Fruit fly (Drosophila melanogaster) whole organism, wandering third instar larva: ENCODE results near the gene mRpL19.

Source experiments
- Dif ChIP-seq: fragments of 200-275, 200-300 bp; sonication (Bioruptor generic); optimal IDR thresholded peaks from 2 replicates; lab custom pipeline; 2018; ENCODE audit warnings: missing biosample characterization, missing genetic modification characterization; ENCODE audit not compliant: partially characterized antibody
- Hr78 ChIP-seq: fragments of >200 bp; optimal IDR thresholded peaks from 2 replicates; lab custom pipeline; 2017; ENCODE audit warnings: missing biosample characterization, missing genetic modification characterization
- OdsH ChIP-seq: fragments of 200-800 bp; sonication (Bioruptor generic); optimal IDR thresholded peaks from 2 replicates; lab custom pipeline; 2016; ENCODE audit warnings: missing biosample characterization, mild to moderate bottlenecking, missing genetic modification characterization
- Sp1 ChIP-seq: fragments of 200-800 bp; sonication (Bioruptor generic); optimal IDR thresholded peaks from 3 replicates; lab custom pipeline; 2019; ENCODE audit warnings: missing biosample characterization, mild to moderate bottlenecking, missing genetic modification characterization, moderate library complexity
- dsf ChIP-seq: sonication (Bioruptor generic); optimal IDR thresholded peaks from 2 replicates; lab custom pipeline; 2016; ENCODE audit warnings: missing biosample characterization, missing genetic modification characterization, borderline replicate concordance
- ey ChIP-seq: fragments of 200-800 bp; sonication (Bioruptor generic); optimal IDR thresholded peaks from 2 replicates; lab custom pipeline; 2016; ENCODE audit warnings: missing biosample characterization, missing genetic modification characterization
- fru ChIP-seq: fragments of 200-800 bp; sonication (Bioruptor generic); optimal IDR thresholded peaks from 3 replicates; lab custom pipeline; 2016; ENCODE audit warnings: missing biosample characterization, mild to moderate bottlenecking, missing genetic modification characterization
- pan ChIP-seq: fragments of >200 bp; optimal IDR thresholded peaks from 2 replicates; lab custom pipeline; 2017

DNA sequence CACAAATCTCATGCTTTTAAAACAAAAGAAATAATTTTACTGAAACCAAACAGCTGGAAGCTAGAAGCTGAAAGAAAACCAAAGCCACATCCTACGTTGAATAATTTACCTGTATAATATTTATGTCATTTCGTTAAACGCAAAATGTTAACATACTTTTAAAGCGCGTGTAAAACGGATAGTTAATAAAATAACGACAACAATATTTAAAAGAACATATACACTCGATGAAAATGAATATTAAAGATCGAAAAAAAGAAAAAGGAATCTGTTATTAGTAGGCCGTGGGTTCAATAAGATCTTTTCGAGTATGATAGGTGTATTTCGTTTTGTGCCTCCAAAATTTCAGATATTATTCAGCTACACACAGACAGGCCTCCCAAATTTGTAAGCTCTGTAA is 47.2 kb downstream of the mRpL19 start, which contains the start of gene CG8136:
- TF ChIP-seq dsf (GFP tag; lab: Kevin White, UChicago) (no peak), OdsH (no peak), pan (lab: Kevin White, UChicago) (no peak), Sp1 (no peak), fru (GFP tag; lab: Kevin White, UChicago) (no peak), Hr78 (GFP tag; lab: Kevin White, UChicago) (no peak), Dif (no peak), ey (GFP tag; lab: Kevin White, UChicago) (no peak)
